Fruit fly (Drosophila melanogaster) whole organism, embryonic: ENCODE measurements around the gene Eig71Ej.

ENCODE experiments used
- Awh ChIP-seq: fragments of 200-800 bp; sonication (Bioruptor generic); IDR thresholded peaks from 2 replicates; pipeline ENCODE4, ENCODE4 v1.3.6; 2022; ENCODE audit warnings: missing biosample characterization, missing genetic modification characterization
- Bteb2 ChIP-seq: fragments of 200-800 bp; sonication (Bioruptor generic); optimal IDR thresholded peaks from 2 replicates; lab custom pipeline; 2016; ENCODE audit warnings: missing biosample characterization, missing genetic modification characterization
- CG10267 ChIP-seq: fragments of 200-800 bp; sonication (Bioruptor generic); optimal IDR thresholded peaks from 2 replicates; lab custom pipeline; 2018; ENCODE audit warnings: missing biosample characterization, mild to moderate bottlenecking, missing genetic modification characterization, moderate library complexity
- CG10462 ChIP-seq: fragments of 200-800 bp; sonication (Bioruptor generic); optimal IDR thresholded peaks from 2 replicates; lab custom pipeline; 2016; ENCODE audit warnings: missing biosample characterization, missing genetic modification characterization
- CG10959 ChIP-seq: fragments of 200-800 bp; sonication (Bioruptor generic); IDR thresholded peaks from 2 replicates; pipeline ENCODE4 v1.3.6; 2022; ENCODE audit warnings: missing biosample characterization, missing genetic modification characterization
- CG10979 ChIP-seq: fragments of 200-800 bp; sonication (Bioruptor generic); optimal IDR thresholded peaks from 2 replicates; lab custom pipeline; 2018; ENCODE audit warnings: missing biosample characterization, mild to moderate bottlenecking, missing genetic modification characterization, moderate library complexity
- CG12391 ChIP-seq: fragments of 200-800 bp; sonication (Bioruptor generic); optimal IDR thresholded peaks from 3 replicates; lab custom pipeline; 2018; ENCODE audit warnings: missing biosample characterization, mild to moderate bottlenecking, missing genetic modification characterization, moderate library complexity
- CG14710 ChIP-seq: fragments of 200-800 bp; sonication (Bioruptor generic); optimal IDR thresholded peaks from 3 replicates; lab custom pipeline; 2019; ENCODE audit warnings: missing biosample characterization, mild to moderate bottlenecking, missing genetic modification characterization, moderate library complexity
- CG17829 ChIP-seq: fragments of 200-800 bp; optimal IDR thresholded peaks from 2 replicates; lab custom pipeline; 2019; ENCODE audit warnings: missing biosample characterization, mild to moderate bottlenecking, missing genetic modification characterization, moderate library complexity
- CG18262 ChIP-seq: fragments of 200-800 bp; optimal IDR thresholded peaks from 3 replicates; lab custom pipeline; 2019; ENCODE audit warnings: missing biosample characterization, mild to moderate bottlenecking, missing genetic modification characterization, moderate library complexity
- CG4404 ChIP-seq: fragments of 200-800 bp; sonication (Bioruptor generic); IDR thresholded peaks from 2 replicates; pipeline ENCODE4 v1.3.6; 2022; ENCODE audit warnings: missing biosample characterization, missing genetic modification characterization
- CG5953 ChIP-seq: fragments of 200-800 bp; sonication (Bioruptor generic); IDR thresholded peaks from 2 replicates; pipeline ENCODE4 v1.3.6; 2022; ENCODE audit warnings: missing biosample characterization, missing genetic modification characterization
- CG6791 ChIP-seq: fragments of 200-800 bp; sonication (Bioruptor generic); IDR thresholded peaks from 3 replicates; pipeline ENCODE4 v1.3.6; 2022; ENCODE audit warnings: missing biosample characterization, missing genetic modification characterization; ENCODE audit not compliant: partially characterized antibody
- CG7556 ChIP-seq: fragments of 200-800 bp; sonication (Bioruptor generic); optimal IDR thresholded peaks from 2 replicates; lab custom pipeline; 2017; ENCODE audit warnings: missing biosample characterization, mild to moderate bottlenecking, missing genetic modification characterization
- CG8290 ChIP-seq, 3 experiments: fragments of 200-800 bp; sonication (Bioruptor generic); optimal IDR thresholded peaks; 2 replicates each; lab custom pipeline; 2016 to 2019; ENCODE audit warnings: missing biosample characterization in 3 of 3, missing genetic modification characterization in 3 of 3, mild to moderate bottlenecking in 2 of 3, moderate library complexity in 1 of 3
- CG8924 ChIP-seq: fragments of 200-800 bp; optimal IDR thresholded peaks from 3 replicates; lab custom pipeline; 2019; ENCODE audit warnings: missing biosample characterization, mild to moderate bottlenecking, missing genetic modification characterization, moderate library complexity
- CTCF ChIP-seq: fragments of 200-800 bp; sonication (Bioruptor generic); optimal IDR thresholded peaks from 2 replicates; lab custom pipeline; 2017; ENCODE audit warnings: missing biosample characterization, mild to moderate bottlenecking, missing genetic modification characterization, moderate library complexity
- Dip2 ChIP-seq: fragments of 200-800 bp; sonication (Bioruptor generic); IDR thresholded peaks from 2 replicates; pipeline ENCODE4 v1.3.6; 2022; ENCODE audit warnings: missing biosample characterization, missing genetic modification characterization
- E2f2 ChIP-seq: fragments of 200-800 bp; sonication (Bioruptor generic); IDR thresholded peaks from 2 replicates; pipeline ENCODE4 v1.3.6; 2022; ENCODE audit warnings: missing biosample characterization, missing genetic modification characterization
- Fer1 ChIP-seq: fragments of 200-800 bp; sonication (Bioruptor generic); optimal IDR thresholded peaks from 2 replicates; lab custom pipeline; 2017; ENCODE audit warnings: missing biosample characterization, mild to moderate bottlenecking, missing genetic modification characterization
- Hsf ChIP-seq: fragments of 200-800 bp; sonication (Bioruptor generic); optimal IDR thresholded peaks from 3 replicates; lab custom pipeline; 2016; ENCODE audit warnings: missing biosample characterization, missing genetic modification characterization
- Rx ChIP-seq: fragments of 200-800 bp; sonication (Bioruptor generic); IDR thresholded peaks from 2 replicates; pipeline ENCODE4 v1.3.6; 2022; ENCODE audit warnings: missing biosample characterization, missing genetic modification characterization
- Stat92E ChIP-seq, 3 experiments: fragments of >200 bp in 2 of 3; fragments of 200-800 bp in 1 of 3; sonication (Bioruptor generic) in 1 of 3; optimal IDR thresholded peaks; 2 replicates each; lab custom pipeline; 2017 to 2019; ENCODE audit warnings: missing biosample characterization in 3 of 3, missing genetic modification characterization in 3 of 3, mild to moderate bottlenecking in 1 of 3, moderate library complexity in 1 of 3
- ac ChIP-seq: fragments of 200-800 bp; sonication (Bioruptor generic); optimal IDR thresholded peaks from 3 replicates; lab custom pipeline; 2017; ENCODE audit warnings: missing biosample characterization, mild to moderate bottlenecking, missing genetic modification characterization
- amos ChIP-seq: fragments of 200-800 bp; sonication (Bioruptor generic); IDR thresholded peaks from 2 replicates; pipeline ENCODE4 v1.3.6; 2022; ENCODE audit warnings: missing biosample characterization, missing genetic modification characterization; ENCODE audit not compliant: partially characterized antibody
- ara ChIP-seq: fragments of 200-800 bp; sonication (Bioruptor generic); IDR thresholded peaks from 2 replicates; pipeline ENCODE4 v1.3.6; 2022; ENCODE audit warnings: missing biosample characterization, missing genetic modification characterization
- cato ChIP-seq: fragments of 200-800 bp; sonication (Bioruptor generic); optimal IDR thresholded peaks from 2 replicates; lab custom pipeline; 2016; ENCODE audit warnings: missing biosample characterization, missing genetic modification characterization, borderline replicate concordance
- caup ChIP-seq: fragments of 200-800 bp; sonication (Bioruptor generic); optimal IDR thresholded peaks from 3 replicates; lab custom pipeline; 2017; ENCODE audit warnings: missing biosample characterization, mild to moderate bottlenecking, missing genetic modification characterization, moderate library complexity; ENCODE audit not compliant: severe bottlenecking
- croc ChIP-seq: fragments of 200-800 bp; sonication (Bioruptor generic); conservative IDR thresholded peaks from 3 replicates; pipeline ENCODE4 v1.3.6; 2022; ENCODE audit warnings: missing biosample characterization, missing genetic modification characterization
- dm ChIP-seq: fragments of 200-800 bp; sonication (Bioruptor generic); optimal IDR thresholded peaks from 3 replicates; lab custom pipeline; 2016; ENCODE audit warnings: missing biosample characterization, missing genetic modification characterization
- dpn ChIP-seq, 2 experiments: fragments of 200-800 bp; sonication (Bioruptor generic); optimal IDR thresholded peaks; 3 replicates each; lab custom pipeline; 2016; ENCODE audit warnings: missing biosample characterization in 2 of 2, missing genetic modification characterization in 2 of 2
- grn ChIP-seq: fragments of 200-800 bp; sonication (Bioruptor generic); optimal IDR thresholded peaks from 3 replicates; lab custom pipeline; 2017; ENCODE audit warnings: missing biosample characterization, missing genetic modification characterization
- gsb-n ChIP-seq: fragments of 200-800 bp; sonication (Bioruptor generic); optimal IDR thresholded peaks from 3 replicates; lab custom pipeline; 2018; ENCODE audit warnings: missing biosample characterization, mild to moderate bottlenecking, missing genetic modification characterization
- jigr1 ChIP-seq: fragments of 200-800 bp; sonication (Bioruptor generic); IDR thresholded peaks from 3 replicates; pipeline ENCODE4 v1.3.6; 2022; ENCODE audit warnings: missing biosample characterization, missing genetic modification characterization
- lilli ChIP-seq: fragments of 200-800 bp; sonication (Bioruptor generic); optimal IDR thresholded peaks from 3 replicates; lab custom pipeline; 2016; ENCODE audit warnings: missing biosample characterization, missing genetic modification characterization
- mirr ChIP-seq: fragments of 200-800 bp; sonication (Bioruptor generic); optimal IDR thresholded peaks from 3 replicates; lab custom pipeline; 2018; ENCODE audit warnings: missing biosample characterization, mild to moderate bottlenecking, missing genetic modification characterization
- nerfin-1 ChIP-seq: fragments of 200-800 bp; sonication (Bioruptor generic); optimal IDR thresholded peaks from 3 replicates; lab custom pipeline; 2019; ENCODE audit warnings: missing biosample characterization, mild to moderate bottlenecking, missing genetic modification characterization, moderate library complexity
- nmo ChIP-seq: fragments of 200-800 bp; sonication (Bioruptor generic); optimal IDR thresholded peaks from 2 replicates; lab custom pipeline; 2018; ENCODE audit warnings: missing biosample characterization, mild to moderate bottlenecking, missing genetic modification characterization, moderate library complexity
- onecut ChIP-seq: fragments of 200-800 bp; sonication (Bioruptor generic); IDR thresholded peaks from 2 replicates; pipeline ENCODE4 v1.3.6; 2022; ENCODE audit warnings: missing biosample characterization, missing genetic modification characterization
- prd ChIP-seq, 3 experiments: fragments of >200 bp in 2 of 3; fragments of 200-800 bp in 1 of 3; sonication (Bioruptor generic) in 1 of 3; optimal IDR thresholded peaks in 2 of 3; IDR thresholded peaks in 1 of 3; 2 replicates in 2 of 3; 3 replicates in 1 of 3; pipeline versions ENCODE4 v1.3.6 to Lab custom; 2017 to 2022; ENCODE audit warnings: missing biosample characterization in 1 of 3, missing genetic modification characterization in 1 of 3
- sd ChIP-seq: fragments of 200-800 bp; sonication (Bioruptor generic); optimal IDR thresholded peaks from 3 replicates; lab custom pipeline; 2018; ENCODE audit warnings: missing biosample characterization, mild to moderate bottlenecking, missing genetic modification characterization, moderate library complexity
- sens ChIP-seq: fragments of 200-800 bp; sonication (Bioruptor generic); peaks from one replicate; lab custom pipeline; 2016; ENCODE audit warnings: missing biosample characterization, missing genetic modification characterization
- trem ChIP-seq: fragments of 200-800 bp; optimal IDR thresholded peaks from 3 replicates; lab custom pipeline; 2019; ENCODE audit warnings: missing biosample characterization, mild to moderate bottlenecking, missing genetic modification characterization, moderate library complexity
- zen ChIP-seq: fragments of 200-800 bp; sonication (Bioruptor generic); optimal IDR thresholded peaks from 3 replicates; lab custom pipeline; 2018; ENCODE audit warnings: missing biosample characterization, mild to moderate bottlenecking, missing genetic modification characterization, moderate library complexity
- zf30C ChIP-seq: fragments of 200-800 bp; sonication (Bioruptor generic); optimal IDR thresholded peaks from 3 replicates; lab custom pipeline; 2018; ENCODE audit warnings: missing biosample characterization, mild to moderate bottlenecking, missing genetic modification characterization

The Eig71Ej gene

DNA sequence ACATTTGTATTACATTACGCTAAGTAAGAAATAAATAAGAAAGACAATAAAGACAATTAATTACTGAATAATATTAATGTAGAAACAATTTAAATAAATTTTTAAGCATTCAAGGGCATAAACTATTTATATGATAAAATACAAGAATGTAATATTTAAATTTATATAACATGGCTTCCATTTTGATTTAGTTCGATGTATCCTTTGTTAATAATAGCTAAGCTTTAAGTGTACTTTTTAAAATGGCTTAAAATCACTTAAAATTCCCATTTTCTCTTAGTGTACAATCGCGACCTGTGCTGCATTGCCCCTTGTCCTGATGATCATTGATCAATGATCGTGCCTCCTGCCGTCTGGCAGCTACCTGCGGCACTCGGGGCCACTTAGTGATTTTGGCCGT lies 9.6 kb upstream of the Eig71Ej start (continued):
- TF ChIP-seq CG12391 (peak; percentile 54), CG17829 (tag; lab: Kevin White, UChicago) (peak; percentile 70), CG10462 (GFP tag; lab: Kevin White, UChicago) (no peak), Dip2 (no peak), CG8924 (tag; lab: Kevin White, UChicago) (peak; percentile 56), amos (GFP tag; lab: Robert Waterston, UW) (no peak), CG18262 (peak; percentile 81), CG8290 (GFP tag; optimal IDR thresholded peaks at IDR 0.05; lab: Kevin White, UChicago) (peak; percentile 8), CG8290 (tag; optimal IDR thresholded peaks at IDR 0.05; lab: Kevin White, UChicago) (no peak), CG14710 (tag; lab: Kevin White, UChicago) (peak; percentile 69), CG10959 (GFP tag; lab: Robert Waterston, UW) (peak; percentile 48; the same call in 1 of the 2 replicates), zen (peak; percentile 73), prd (optimal IDR thresholded peaks at IDR 0.05; lab: Kevin White, UChicago) (no peak), prd (GFP tag; IDR thresholded peaks at IDR 0.05; lab: Robert Waterston, UW) (peak; percentile 40; the same call in 1 of the 3 replicates), lilli (no peak), jigr1 (GFP tag; lab: Robert Waterston, UW) (no peak)

DNA sequence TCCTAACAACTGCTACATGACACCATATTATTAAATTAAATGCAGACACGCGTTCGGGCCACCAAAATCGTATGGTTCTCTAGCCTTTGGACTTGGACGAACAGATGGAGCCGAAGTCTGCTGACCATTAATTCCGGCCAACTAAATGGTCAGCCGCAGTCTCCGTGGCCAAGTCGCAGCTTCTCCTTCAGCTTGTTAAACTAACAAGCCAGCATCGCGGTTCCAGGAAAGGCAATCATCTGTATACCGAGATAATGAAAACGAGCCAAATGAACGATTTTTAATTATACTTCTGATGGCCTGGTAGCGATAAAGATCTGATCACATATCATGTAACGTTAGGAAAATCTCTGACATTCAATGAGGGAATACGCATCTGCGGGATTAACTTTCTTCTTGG lies 9.1 kb upstream of the Eig71Ej start:
- peak; percentile 50; the same call in 1 of the 2 replicates for TF ChIP-seq Awh (GFP tag; lab: Robert Waterston, UW)
- no peak for TF ChIP-seq Bteb2 (GFP tag; lab: Kevin White, UChicago)
- peak in 1 of 3 experiments; percentile 81 for TF ChIP-seq Stat92E (GFP tag; optimal IDR thresholded peaks at IDR 0.05; lab: Kevin White, UChicago)
- peak; percentile 75 for TF ChIP-seq grn (GFP tag; lab: Kevin White, UChicago)

DNA sequence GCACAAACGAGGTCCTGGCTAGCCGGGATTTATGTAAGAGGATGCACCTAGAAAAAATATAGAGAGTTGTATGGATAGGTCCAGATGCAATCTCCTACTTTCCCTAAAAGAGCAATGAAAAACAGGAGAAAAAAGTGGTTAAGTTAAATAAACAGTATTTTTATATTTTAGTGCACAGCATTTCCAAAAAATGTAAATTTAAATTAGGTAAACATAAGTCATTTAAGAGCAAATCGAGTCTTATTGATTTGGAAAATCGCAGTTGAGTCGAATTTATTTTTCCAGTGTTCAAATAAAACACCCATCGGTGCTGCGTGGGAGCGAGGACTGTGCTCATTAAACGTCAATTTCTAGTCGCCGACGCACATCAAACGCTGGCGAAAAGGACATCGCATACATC lies 4.9 kb upstream of the Eig71Ej start:
- TF ChIP-seq CG4404 (peak; percentile 55), CG10979 (tag; lab: Kevin White, UChicago) (peak; percentile 5), zf30C (GFP tag; lab: Kevin White, UChicago) (peak; percentile 65), ac (GFP tag; lab: Kevin White, UChicago) (peak; percentile 19), Fer1 (no peak), croc (no peak), sens (peak; percentile 30), zen (peak; percentile 84), ara (GFP tag; lab: Robert Waterston, UW) (0 out of 2 replicates have a peak, but pooled peaks have one; percentile 5), CG10267 (no peak)
- TF ChIP-seq, all 482 proteins: peak for 7

DNA sequence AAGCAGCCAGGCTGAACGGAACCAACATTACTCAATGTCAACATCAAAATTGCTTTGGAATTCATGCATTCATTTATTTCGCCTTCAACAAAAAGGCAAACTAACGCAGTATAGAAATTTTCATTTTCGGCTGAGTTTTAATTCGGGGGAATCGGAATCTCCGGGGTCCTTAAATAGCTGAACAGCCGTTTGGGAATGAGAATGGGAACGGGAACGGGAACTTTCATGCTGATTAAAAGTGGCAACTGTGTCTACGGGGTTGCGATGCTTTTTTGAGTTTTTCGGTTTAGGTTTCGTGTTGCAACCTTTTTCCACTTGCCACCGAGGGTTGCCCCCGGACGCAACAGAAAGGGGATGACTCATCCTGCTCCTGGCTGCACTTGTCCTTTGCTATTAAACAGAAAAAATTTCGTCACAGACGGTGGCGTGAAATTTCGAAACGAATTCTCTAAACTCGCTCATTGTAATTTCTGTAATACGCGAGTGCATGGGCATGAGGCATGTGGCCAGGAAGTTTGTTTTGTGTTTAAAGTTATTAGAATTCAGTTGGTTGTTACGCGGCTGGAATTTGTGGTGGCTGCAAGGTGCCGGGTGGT lies 3.5 kb upstream of the Eig71Ej start:
- TF ChIP-seq dpn (GFP tag; optimal IDR thresholded peaks at IDR 0.05; lab: Kevin White, UChicago) = no peak
- no peak for TF ChIP-seq CG8290 (GFP tag; optimal IDR thresholded peaks at IDR 0.05; lab: Kevin White, UChicago)
- TF ChIP-seq CG8290 (tag; optimal IDR thresholded peaks at IDR 0.05; lab: Kevin White, UChicago) = no peak
- TF ChIP-seq caup = no peak
- TF ChIP-seq gsb-n (tag; lab: Kevin White, UChicago) = peak; percentile 71
- TF ChIP-seq mirr (GFP tag; lab: Kevin White, UChicago) = no peak
- peak; percentile 53 for TF ChIP-seq sd
- no peak for TF ChIP-seq CTCF (GFP tag; lab: Kevin White, UChicago)
- TF ChIP-seq CG6791 (GFP tag; lab: Robert Waterston, UW) = 0 out of 3 replicates have a peak, but pooled peaks have one; percentile 22
- no peak for TF ChIP-seq CG7556 (GFP tag; lab: Kevin White, UChicago)
- no peak for TF ChIP-seq CG5953 (GFP tag; lab: Robert Waterston, UW)
- TF ChIP-seq nmo (GFP tag; lab: Kevin White, UChicago) = peak; percentile 10
- no peak for TF ChIP-seq cato (GFP tag; lab: Kevin White, UChicago)
- no peak for TF ChIP-seq Hsf
- no peak for TF ChIP-seq trem (tag; lab: Kevin White, UChicago)
- TF ChIP-seq dm (GFP tag; lab: Kevin White, UChicago) = no peak
- TF ChIP-seq E2f2 (GFP tag; lab: Robert Waterston, UW) = no peak
- no peak for TF ChIP-seq onecut (GFP tag; lab: Robert Waterston, UW)
- no peak for TF ChIP-seq jigr1 (GFP tag; lab: Robert Waterston, UW)
- TF ChIP-seq Rx (GFP tag; lab: Robert Waterston, UW) = 0 out of 2 replicates have a peak, but pooled peaks have one; percentile 15
- TF ChIP-seq nerfin-1 = peak; percentile 99
